Worm (Caenorhabditis elegans) whole organism, late embryonic: ENCODE data around the gene C25D7.15.
A peak's percentile ranks its signal among the peaks of the same experiment; 100 is the strongest.
"Not testable (repeated sequence)": the region's sequence is repeated elsewhere in the genome, so short reads cannot be mapped to it uniquely, and the experiment has no call there.

Source experiments
- C38D4.7 ChIP-seq: fragments of 200-800 bp; sonication (Bioruptor generic); optimal IDR thresholded peaks from 2 replicates; lab custom pipeline; 2018; ENCODE audit warnings: mild to moderate bottlenecking, missing genetic modification characterization, moderate library complexity, missing compliant biosample characterization
- K02D7.2 ChIP-seq: sonication (generic microtip); optimal IDR thresholded peaks from 2 replicates; lab custom pipeline; 2017; ENCODE audit warnings: mild to moderate bottlenecking, missing genetic modification characterization, missing compliant biosample characterization
- K09A11.1 ChIP-seq: sonication (generic microtip); optimal IDR thresholded peaks from 2 replicates; lab custom pipeline; 2017; ENCODE audit warnings: antibody characterized with exemption, mild to moderate bottlenecking, missing genetic modification characterization, missing compliant biosample characterization; ENCODE audit not compliant: insufficient read depth
- T23F11.4 ChIP-seq: fragments of 200-800 bp; sonication (Bioruptor generic); optimal IDR thresholded peaks from 2 replicates; lab custom pipeline; 2018; ENCODE audit warnings: mild to moderate bottlenecking, missing genetic modification characterization, missing compliant biosample characterization
- Y22D7AL.16 ChIP-seq: sonication (generic microtip); optimal IDR thresholded peaks from 2 replicates; lab custom pipeline; 2016; ENCODE audit warnings: missing genetic modification characterization, missing compliant biosample characterization
- ceh-14 ChIP-seq: sonication (generic microtip); optimal IDR thresholded peaks from 2 replicates; lab custom pipeline; 2016; ENCODE audit warnings: missing genotype, missing genetic modification characterization, missing compliant biosample characterization
- ceh-19 ChIP-seq: fragments of 200-800 bp; sonication (Bioruptor generic); optimal IDR thresholded peaks from 2 replicates; lab custom pipeline; 2018; ENCODE audit warnings: mild to moderate bottlenecking, missing genetic modification characterization, missing compliant biosample characterization
- ceh-2 ChIP-seq: sonication (generic microtip); optimal IDR thresholded peaks from 2 replicates; lab custom pipeline; 2016; ENCODE audit warnings: missing genotype, missing genetic modification characterization, missing compliant biosample characterization
- ceh-30 ChIP-seq: fragments of 150-350 bp; optimal IDR thresholded peaks from 2 replicates; lab custom pipeline; 2014; ENCODE audit warnings: missing biosample characterization, missing genetic modification characterization
- che-1 ChIP-seq: sonication (generic microtip); optimal IDR thresholded peaks from 2 replicates; lab custom pipeline; 2016; ENCODE audit warnings: mild to moderate bottlenecking, missing genetic modification characterization, missing compliant biosample characterization
- dve-1 ChIP-seq: sonication (generic microtip); optimal IDR thresholded peaks from 2 replicates; lab custom pipeline; 2017; ENCODE audit warnings: antibody characterized with exemption, mild to moderate bottlenecking, missing genetic modification characterization, missing compliant biosample characterization
- ets-4 ChIP-seq: sonication (generic microtip); optimal IDR thresholded peaks from 2 replicates; lab custom pipeline; 2016; ENCODE audit warnings: missing genetic modification characterization, missing compliant biosample characterization
- fkh-6 ChIP-seq: sonication (generic microtip); optimal IDR thresholded peaks from 2 replicates; lab custom pipeline; 2016; ENCODE audit warnings: missing genetic modification characterization, missing compliant biosample characterization
- hlh-15 ChIP-seq: sonication (generic microtip); optimal IDR thresholded peaks from 2 replicates; lab custom pipeline; 2016; ENCODE audit warnings: missing genetic modification characterization, missing compliant biosample characterization
- hlh-30 ChIP-seq: sonication (generic microtip); optimal IDR thresholded peaks from 2 replicates; lab custom pipeline; 2017; ENCODE audit warnings: antibody characterized with exemption, missing genetic modification characterization, missing compliant biosample characterization; ENCODE audit not compliant: insufficient read depth
- hlh-6 ChIP-seq: sonication (generic microtip); optimal IDR thresholded peaks from 2 replicates; lab custom pipeline; 2016; ENCODE audit warnings: missing genotype, missing genetic modification characterization, missing compliant biosample characterization
- hlh-8 ChIP-seq: sonication (generic microtip); optimal IDR thresholded peaks from 2 replicates; lab custom pipeline; 2016; ENCODE audit warnings: missing genotype, missing genetic modification characterization, missing compliant biosample characterization
- lim-6 ChIP-seq: sonication (generic microtip); optimal IDR thresholded peaks from 2 replicates; lab custom pipeline; 2016; ENCODE audit warnings: missing genetic modification characterization, missing compliant biosample characterization
- lin-11 ChIP-seq: fragments of 200-800 bp; sonication (Bioruptor generic); optimal IDR thresholded peaks from 2 replicates; lab custom pipeline; 2018; ENCODE audit warnings: mild to moderate bottlenecking, missing genetic modification characterization, missing compliant biosample characterization
- mec-3 ChIP-seq: sonication (generic microtip); optimal IDR thresholded peaks from 2 replicates; lab custom pipeline; 2016; ENCODE audit warnings: borderline replicate concordance, missing genetic modification characterization, missing compliant biosample characterization
- pat-9 ChIP-seq: fragments of 200-800 bp; sonication (Bioruptor generic); optimal IDR thresholded peaks from 2 replicates; lab custom pipeline; 2018; ENCODE audit warnings: mild to moderate bottlenecking, missing genetic modification characterization, moderate library complexity, missing compliant biosample characterization
- pax-1 ChIP-seq: fragments of 150-350 bp; optimal IDR thresholded peaks from 2 replicates; lab custom pipeline; 2014; ENCODE audit warnings: missing biosample characterization, missing genetic modification characterization
- pha-2 ChIP-seq: sonication (generic microtip); optimal IDR thresholded peaks from 2 replicates; lab custom pipeline; 2017; ENCODE audit warnings: mild to moderate bottlenecking, missing genetic modification characterization, missing compliant biosample characterization
- pha-4 ChIP-seq: fragments of 150-350 bp; optimal IDR thresholded peaks from 2 replicates; lab custom pipeline; 2018; ENCODE audit warnings: missing biosample characterization, missing genetic modification reagents, missing genetic modification characterization
- pqm-1 ChIP-seq: sonication (generic microtip); optimal IDR thresholded peaks from 2 replicates; lab custom pipeline; 2016; ENCODE audit warnings: missing genetic modification characterization, missing compliant biosample characterization
- pros-1 ChIP-seq: fragments of 150-350 bp; optimal IDR thresholded peaks from 2 replicates; lab custom pipeline; 2014; ENCODE audit warnings: missing biosample characterization, missing genetic modification reagents, missing genetic modification characterization
- ref-2 ChIP-seq: sonication (generic microtip); optimal IDR thresholded peaks from 2 replicates; lab custom pipeline; 2016; ENCODE audit warnings: missing genetic modification characterization, missing compliant biosample characterization
- rnt-1 ChIP-seq: sonication (generic microtip); optimal IDR thresholded peaks from 2 replicates; lab custom pipeline; 2016; ENCODE audit warnings: missing genetic modification characterization, missing compliant biosample characterization
- sdc-2 ChIP-seq: sonication (generic microtip); optimal IDR thresholded peaks from 2 replicates; lab custom pipeline; 2016; ENCODE audit warnings: missing genotype, missing genetic modification characterization, missing compliant biosample characterization
- sox-4 ChIP-seq: sonication (generic microtip); optimal IDR thresholded peaks from 2 replicates; lab custom pipeline; 2017; ENCODE audit warnings: mild to moderate bottlenecking, missing genetic modification characterization, inconsistent platforms, missing compliant biosample characterization
- tbx-2 ChIP-seq: sonication (generic microtip); optimal IDR thresholded peaks from 2 replicates; lab custom pipeline; 2016; ENCODE audit warnings: missing genetic modification characterization, missing compliant biosample characterization
- unc-42 ChIP-seq: sonication (generic microtip); optimal IDR thresholded peaks from 2 replicates; lab custom pipeline; 2016; ENCODE audit warnings: missing genotype, missing genetic modification characterization, missing compliant biosample characterization
- unc-55 ChIP-seq: sonication (generic microtip); optimal IDR thresholded peaks from 2 replicates; lab custom pipeline; 2017; ENCODE audit warnings: missing biosample characterization, missing genetic modification reagents, missing genetic modification characterization
- zip-5 ChIP-seq: sonication (generic microtip); optimal IDR thresholded peaks from 2 replicates; lab custom pipeline; 2016; ENCODE audit warnings: missing genetic modification characterization, missing compliant biosample characterization
- ztf-16 ChIP-seq: sonication (generic microtip); optimal IDR thresholded peaks from 2 replicates; lab custom pipeline; 2017; ENCODE audit warnings: missing genetic modification characterization, missing compliant biosample characterization

The C25D7.15 gene

ce11 chrV:15031373-15031772 is 28.2 kb upstream of the C25D7.15 start, which contains the start of gene cng-1:
Gene cng-1 (minus strand): TSS chrV:15031473.
- not testable (repeated sequence) for TF ChIP-seq zip-5, tbx-2, sox-4 (tag; lab: Kevin White, UChicago)

- TF ChIP-seq hlh-15, Y22D7AL.16, ceh-30 (tag; lab: Kevin White, UChicago): not testable (repeated sequence)
Observed at ce11 chrV:15036769-15037168, 22.8 kb upstream of the C25D7.15 start, which contains the start of gene melo-3. Gene melo-3 (minus strand): TSS chrV:15036869.

ce11 chrV:15048107-15048506 is 11.5 kb upstream of the C25D7.15 start, which contains the start of gene sdc-3:
Gene sdc-3 (minus strand): TSS chrV:15048207.
- TF ChIP-seq ztf-16 (tag; lab: Kevin White, UChicago) (no peak), unc-55 (peak; percentile 17)

DNA sequence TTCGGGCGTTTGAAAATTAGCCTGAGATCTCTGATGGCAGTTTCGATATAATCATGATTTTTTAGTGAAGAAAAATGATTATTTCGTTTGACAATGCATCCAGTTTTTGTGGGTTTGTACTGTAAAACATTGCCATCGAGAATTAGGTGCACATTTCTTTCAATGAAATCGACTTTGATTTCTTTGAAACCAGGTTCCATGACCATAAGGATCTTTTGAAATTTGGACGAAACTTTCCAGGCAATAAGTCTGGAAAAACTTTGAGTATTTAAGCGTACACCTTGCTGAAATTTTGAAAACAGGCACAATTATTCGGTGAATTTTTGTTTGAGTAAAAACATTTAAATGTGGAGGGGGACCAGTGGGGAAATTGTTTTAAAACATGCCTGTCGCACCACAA is 7.9 kb upstream of the C25D7.15 start:
- TF ChIP-seq hlh-30 (no peak), K02D7.2 (tag; lab: Kevin White, UChicago) (no peak), pax-1 (tag; lab: Kevin White, UChicago) (no peak), pros-1 (tag; lab: Kevin White, UChicago) (no peak), dve-1 (tag; lab: Kevin White, UChicago) (no peak), sdc-2 (no peak), K09A11.1 (tag; lab: Kevin White, UChicago) (no peak), mec-3 (tag; lab: Kevin White, UChicago) (no peak), ceh-19 (GFP tag; lab: Kevin White, UChicago) (no peak), lin-11 (tag; lab: Kevin White, UChicago) (no peak), pqm-1 (tag; lab: Kevin White, UChicago) (no peak), ceh-14 (tag; lab: Kevin White, UChicago) (no peak), hlh-8 (tag; lab: Kevin White, UChicago) (no peak), tbx-2 (tag; lab: Kevin White, UChicago) (no peak), pha-2 (tag; lab: Kevin White, UChicago) (no peak), C38D4.7 (GFP tag; lab: Kevin White, UChicago) (no peak)

DNA sequence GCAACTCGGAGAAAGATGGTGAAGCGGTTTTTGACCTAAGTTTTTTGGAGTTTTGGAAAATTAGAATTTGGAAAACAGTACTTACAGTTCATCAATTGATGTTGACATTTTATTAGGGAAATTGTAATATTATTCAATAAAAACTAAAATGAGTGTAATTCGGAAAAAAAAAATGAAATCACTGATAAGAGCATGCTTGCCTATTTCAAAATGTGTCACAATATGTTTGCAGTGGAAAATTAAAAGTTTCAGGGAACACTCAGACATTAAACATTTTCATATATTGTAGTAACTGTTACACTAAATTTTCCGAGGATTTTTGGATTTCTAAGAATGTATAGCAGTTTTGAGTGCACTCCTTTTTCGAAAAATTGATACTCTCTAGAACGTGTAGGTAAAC is 7.2 kb upstream of the C25D7.15 start, which contains the start of the genes fbxa-82 and C25D7.5:
TSS of gene fbxa-82 (minus strand) at position 163 of the 400 bp plus-strand sequence.
TSS of gene C25D7.5 (plus strand) at position 283 of the 400 bp plus-strand sequence.
- TF ChIP-seq rnt-1 (tag; lab: Kevin White, UChicago) (no peak), pha-4 (no peak), unc-42 (tag; lab: Kevin White, UChicago) (no peak), ets-4 (no peak), hlh-6 (tag; lab: Kevin White, UChicago) (no peak), hlh-30 (no peak), ceh-30 (tag; lab: Kevin White, UChicago) (no peak), ref-2 (tag; lab: Kevin White, UChicago) (no peak), pros-1 (tag; lab: Kevin White, UChicago) (no peak), fkh-6 (tag; lab: Kevin White, UChicago) (no peak), zip-5 (tag; lab: Kevin White, UChicago) (no peak), lim-6 (tag; lab: Kevin White, UChicago) (no peak)

ce11 chrV:15054733-15055132 is 4.9 kb upstream of the C25D7.15 start:
- TF ChIP-seq ceh-2 (no peak), che-1 (no peak), pax-1 (tag; lab: Kevin White, UChicago) (no peak), pqm-1 (tag; lab: Kevin White, UChicago) (no peak), hlh-15 (tag; lab: Kevin White, UChicago) (no peak), T23F11.4 (GFP tag; lab: Kevin White, UChicago) (no peak), pros-1 (tag; lab: Kevin White, UChicago) (no peak), pat-9 (tag; lab: Kevin White, UChicago) (no peak)
